Fruit fly (Drosophila melanogaster): Measurements from ENCODE around the gene ogre.
A peak's percentile ranks its signal among the peaks of the same experiment; 100 is the strongest.

The ogre gene

DNA sequence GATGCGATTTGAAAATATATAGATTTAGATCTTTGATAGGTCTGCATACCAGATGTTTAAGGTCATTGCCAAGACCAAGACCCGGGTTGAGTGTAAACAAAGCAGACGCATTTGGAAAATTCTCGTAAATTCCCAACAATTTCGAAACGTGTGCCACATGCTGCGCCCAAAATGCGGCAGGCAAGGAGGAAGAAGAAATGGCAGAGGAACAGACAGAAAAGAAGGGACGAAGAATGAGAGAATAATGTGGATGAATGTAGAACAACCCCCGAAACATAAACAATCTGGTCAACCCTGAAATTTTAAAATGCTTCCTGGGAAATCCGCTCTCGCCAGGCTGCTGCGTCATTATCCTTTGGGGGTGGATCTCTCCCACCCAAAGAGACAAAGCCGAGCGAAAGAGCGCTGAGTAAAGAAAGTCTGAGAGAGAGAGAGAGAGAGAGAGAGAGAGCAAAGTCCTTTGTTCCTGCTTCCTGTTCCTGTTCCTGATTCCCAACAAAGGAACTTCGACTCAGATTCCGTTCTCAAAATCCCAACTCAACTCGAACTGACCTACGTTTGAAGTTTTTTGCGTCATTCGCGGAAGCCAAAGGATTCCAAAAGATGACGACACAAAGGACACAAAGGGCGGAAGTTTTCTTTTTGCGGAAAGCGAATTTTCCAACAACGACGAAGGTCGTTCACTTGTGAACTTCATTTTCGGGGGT is 2.3 kb downstream of the ogre start:
- TF ChIP-seq psq (optimal IDR thresholded peaks at IDR 0.05) (no peak), CG8478 (optimal IDR thresholded peaks at IDR 0.05) (no peak), EcR (GFP tag; optimal IDR thresholded peaks at IDR 0.05) (no peak), usp (GFP tag; optimal IDR thresholded peaks at IDR 0.05) (no peak), Dll (optimal IDR thresholded peaks at IDR 0.05) (no peak), pan (optimal IDR thresholded peaks at IDR 0.05) (no peak)

DNA sequence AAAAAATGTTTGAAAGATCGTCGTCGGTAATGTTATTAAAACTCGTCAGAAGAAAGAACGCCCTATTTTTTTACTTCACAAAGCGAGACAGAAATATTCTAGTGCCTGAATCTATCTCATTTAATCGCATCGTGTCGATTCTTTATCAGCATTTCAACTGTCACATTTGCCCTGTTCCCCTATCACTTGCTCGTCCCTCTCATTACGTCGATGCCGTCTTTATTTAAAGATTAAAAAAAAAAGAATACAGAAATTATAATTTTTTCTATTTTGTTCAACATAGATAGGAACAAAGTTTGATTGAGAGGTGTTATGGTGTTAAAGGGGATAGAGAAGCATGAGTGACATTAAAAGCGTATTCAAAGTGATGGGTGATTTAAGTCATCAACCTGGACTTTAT is 3.0 kb downstream of the ogre start:
- TF ChIP-seq usp (GFP tag; optimal IDR thresholded peaks at IDR 0.05), result no peak
- no peak for TF ChIP-seq CG8478 (optimal IDR thresholded peaks at IDR 0.05)
- TF ChIP-seq psq (optimal IDR thresholded peaks at IDR 0.05), result no peak
- no peak for TF ChIP-seq EcR (GFP tag; optimal IDR thresholded peaks at IDR 0.05)
- TF ChIP-seq pan (optimal IDR thresholded peaks at IDR 0.05), result no peak
- TF ChIP-seq Dll (optimal IDR thresholded peaks at IDR 0.05), result no peak

- no peak for TF ChIP-seq CG8478 (optimal IDR thresholded peaks at IDR 0.05)
- TF ChIP-seq usp (GFP tag; optimal IDR thresholded peaks at IDR 0.05), result no peak
- TF ChIP-seq EcR (GFP tag; optimal IDR thresholded peaks at IDR 0.05), result no peak
- TF ChIP-seq Dll (optimal IDR thresholded peaks at IDR 0.05), result no peak
- no peak for TF ChIP-seq psq (optimal IDR thresholded peaks at IDR 0.05)
- TF ChIP-seq pan (optimal IDR thresholded peaks at IDR 0.05), result no peak
Observed at dm6 chrX:6987091-6987490, 4.0 kb downstream of the ogre start.

DNA sequence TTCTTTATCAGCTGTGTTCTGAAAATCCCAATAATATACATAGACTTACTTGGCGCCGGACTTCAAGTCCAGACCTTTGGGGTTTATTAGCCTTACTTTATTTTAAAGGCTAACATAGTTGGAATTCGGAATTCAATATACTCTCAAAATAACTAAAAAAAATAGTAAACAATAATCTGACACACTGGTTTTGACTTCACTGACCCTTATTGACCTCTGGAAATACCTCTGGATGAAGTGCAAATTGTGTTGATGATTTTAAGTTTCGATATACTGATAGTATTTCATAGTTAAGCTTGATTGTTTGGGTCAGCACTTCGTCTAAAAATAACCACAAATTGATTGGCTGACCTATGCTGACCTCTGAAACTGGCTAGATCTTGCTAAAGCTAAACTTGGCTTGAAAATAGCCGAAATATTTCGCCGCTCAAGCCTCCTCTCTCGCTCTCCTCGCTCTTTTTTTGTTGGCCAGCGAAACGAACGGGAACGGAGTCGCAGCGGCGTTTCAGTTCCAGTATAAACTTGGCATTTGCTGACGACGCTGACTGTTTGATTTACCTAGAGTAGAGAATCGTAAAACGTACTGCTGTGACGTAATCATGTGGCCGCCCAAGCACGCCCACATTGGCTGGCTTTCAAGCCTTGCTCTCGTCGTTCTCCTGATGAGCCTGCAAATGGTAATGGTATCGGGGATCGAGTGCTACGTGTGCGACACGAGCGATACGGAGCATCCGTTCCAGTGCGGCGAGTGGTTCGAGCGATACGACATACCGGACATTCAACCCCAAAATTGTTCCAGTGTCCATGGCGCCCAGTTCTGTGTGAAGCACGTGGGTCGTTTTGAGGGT is 4.9 kb downstream of the ogre start, which contains the start of gene bou:
Gene bou (plus strand): TSS at position 507 of the 848 bp plus-strand sequence.
- no peak for TF ChIP-seq EcR (GFP tag; optimal IDR thresholded peaks at IDR 0.05)
- TF ChIP-seq psq (optimal IDR thresholded peaks at IDR 0.05), result no peak
- no peak for TF ChIP-seq usp (GFP tag; optimal IDR thresholded peaks at IDR 0.05)
- no peak for TF ChIP-seq CG8478 (optimal IDR thresholded peaks at IDR 0.05)
- no peak for TF ChIP-seq pan (optimal IDR thresholded peaks at IDR 0.05)
- TF ChIP-seq Dll (optimal IDR thresholded peaks at IDR 0.05), result no peak

DNA sequence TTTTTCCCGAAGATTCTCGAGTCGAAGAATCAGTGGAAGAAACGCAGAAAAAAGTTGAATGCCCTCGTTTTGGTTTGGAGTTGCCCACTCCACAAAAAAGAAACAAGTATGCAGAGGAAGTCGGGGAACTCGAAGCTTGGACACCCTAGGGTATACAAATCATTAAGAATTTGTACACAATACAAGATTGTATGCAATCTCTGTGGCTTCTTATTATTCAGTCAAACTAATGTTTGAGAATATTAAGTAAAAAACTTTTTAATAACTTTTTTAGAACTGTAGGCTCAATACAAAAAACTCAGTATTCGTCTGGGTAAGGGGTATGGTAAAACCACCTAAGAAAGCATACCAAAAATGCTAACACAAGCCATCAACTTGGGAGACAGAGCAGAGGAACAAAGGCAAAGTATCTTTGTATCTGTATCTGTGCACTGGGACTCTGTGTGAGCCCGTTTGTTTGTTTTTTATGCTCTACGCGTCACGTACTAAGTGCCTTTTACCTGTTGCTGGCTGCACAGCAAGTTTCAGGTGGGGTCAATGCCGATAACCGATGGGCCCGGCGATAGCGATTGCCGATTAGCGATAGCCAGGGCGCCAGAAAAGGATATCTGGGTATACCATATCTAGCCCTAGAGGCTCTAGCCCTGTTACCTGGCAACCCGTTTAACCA is 5.8 kb downstream of the ogre start:
- TF ChIP-seq pan (optimal IDR thresholded peaks at IDR 0.05) (peak; percentile 92), EcR (GFP tag; optimal IDR thresholded peaks at IDR 0.05) (peak; percentile 34 to 81), Dll (optimal IDR thresholded peaks at IDR 0.05) (no peak)

- TF ChIP-seq Dll (optimal IDR thresholded peaks at IDR 0.05) (no peak), usp (GFP tag; optimal IDR thresholded peaks at IDR 0.05) (no peak), psq (optimal IDR thresholded peaks at IDR 0.05) (no peak), pan (optimal IDR thresholded peaks at IDR 0.05) (no peak), EcR (GFP tag; optimal IDR thresholded peaks at IDR 0.05) (no peak), CG8478 (optimal IDR thresholded peaks at IDR 0.05) (no peak)
Observed at dm6 chrX:6983500-6984320, 7.4 kb downstream of the ogre start.

dm6 chrX:6982705-6983384 is 8.3 kb downstream of the ogre start:
- peak; percentile 10 for TF ChIP-seq Dll (optimal IDR thresholded peaks at IDR 0.05)
- TF ChIP-seq usp (GFP tag; optimal IDR thresholded peaks at IDR 0.05), result no peak

DNA sequence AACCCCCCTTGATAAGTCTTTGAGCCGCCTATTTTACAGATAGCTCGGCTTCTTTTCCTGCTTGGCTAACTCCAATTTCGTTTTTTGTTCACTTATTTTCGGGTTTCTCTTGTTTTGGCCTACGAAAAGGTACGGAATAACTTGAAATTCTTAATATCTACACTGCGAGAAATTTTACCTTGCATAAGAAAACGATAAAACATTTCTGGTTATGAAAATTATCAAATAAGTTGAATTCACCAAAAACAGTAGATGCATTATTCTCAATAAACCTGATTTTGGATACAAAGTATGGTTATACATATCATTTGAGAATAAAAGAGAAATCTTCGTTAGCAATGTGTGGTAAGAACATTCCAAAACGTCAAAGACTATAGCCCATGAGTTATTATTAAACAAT is 9.1 kb downstream of the ogre start:
- TF ChIP-seq EcR (GFP tag; optimal IDR thresholded peaks at IDR 0.05), result no peak
- TF ChIP-seq pan (optimal IDR thresholded peaks at IDR 0.05), result no peak
- no peak for TF ChIP-seq psq (optimal IDR thresholded peaks at IDR 0.05)
- no peak for TF ChIP-seq CG8478 (optimal IDR thresholded peaks at IDR 0.05)
- TF ChIP-seq Dll (optimal IDR thresholded peaks at IDR 0.05), result no peak
- TF ChIP-seq usp (GFP tag; optimal IDR thresholded peaks at IDR 0.05), result no peak

DNA sequence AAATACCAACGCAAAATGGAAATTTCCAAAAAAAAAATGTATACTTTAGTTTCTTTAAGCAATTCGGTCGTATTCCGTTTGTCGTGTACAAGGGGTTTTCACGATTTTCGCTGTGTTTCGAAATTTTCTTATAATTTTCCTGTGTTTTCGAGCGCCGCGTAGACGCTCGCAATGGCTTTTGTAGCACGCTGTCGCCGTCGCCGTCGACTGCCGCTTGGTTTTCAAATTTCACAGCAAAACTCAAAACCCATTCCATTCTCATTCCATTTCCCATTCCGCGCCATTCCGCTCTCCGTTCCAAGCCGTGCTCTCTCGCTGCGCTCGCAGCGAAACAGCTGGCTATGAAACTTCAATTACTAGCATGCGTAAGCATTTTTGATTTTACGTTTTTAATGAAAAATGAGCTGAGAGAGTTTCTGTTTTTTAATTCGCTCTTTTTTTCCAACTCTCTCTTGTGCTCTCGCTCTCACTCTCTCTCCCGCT is 9.6 kb downstream of the ogre start:
- TF ChIP-seq pan (optimal IDR thresholded peaks at IDR 0.05) (no peak), EcR (GFP tag; optimal IDR thresholded peaks at IDR 0.05) (no peak), CG8478 (optimal IDR thresholded peaks at IDR 0.05) (no peak), Dll (optimal IDR thresholded peaks at IDR 0.05) (no peak), usp (GFP tag; optimal IDR thresholded peaks at IDR 0.05) (no peak), psq (optimal IDR thresholded peaks at IDR 0.05) (no peak)

dm6 chrX:6976911-6977310 is 14.2 kb downstream of the ogre start:
- no peak for TF ChIP-seq EcR (GFP tag; optimal IDR thresholded peaks at IDR 0.05)
- TF ChIP-seq Dll (optimal IDR thresholded peaks at IDR 0.05), result no peak
- TF ChIP-seq usp (GFP tag; optimal IDR thresholded peaks at IDR 0.05), result no peak
- no peak for TF ChIP-seq pan (optimal IDR thresholded peaks at IDR 0.05)
- TF ChIP-seq CG8478 (optimal IDR thresholded peaks at IDR 0.05), result no peak
- no peak for TF ChIP-seq psq (optimal IDR thresholded peaks at IDR 0.05)

dm6 chrX:6976364-6976763 is 14.8 kb downstream of the ogre start:
- TF ChIP-seq EcR (GFP tag; optimal IDR thresholded peaks at IDR 0.05) (no peak), Dll (optimal IDR thresholded peaks at IDR 0.05) (no peak), psq (optimal IDR thresholded peaks at IDR 0.05) (no peak), usp (GFP tag; optimal IDR thresholded peaks at IDR 0.05) (no peak), CG8478 (optimal IDR thresholded peaks at IDR 0.05) (no peak), pan (optimal IDR thresholded peaks at IDR 0.05) (no peak)

Data from whole organism.